Worm (Caenorhabditis elegans): ENCODE results near the gene F32D8.7.

- no peak for TF ChIP-seq unc-62 (GFP tag; optimal IDR thresholded peaks at IDR 0.05)
- no peak for TF ChIP-seq pha-4 (tag; optimal IDR thresholded peaks at IDR 0.05)
- no peak for TF ChIP-seq nhr-237 (tag; optimal IDR thresholded peaks at IDR 0.05)
- TF ChIP-seq hlh-1 (tag; optimal IDR thresholded peaks at IDR 0.05) = no peak
- no peak for TF ChIP-seq ztf-11 (tag; optimal IDR thresholded peaks at IDR 0.05)
- no peak for TF ChIP-seq unc-39 (tag; optimal IDR thresholded peaks at IDR 0.05)
Measured at ce11 chrV:10889774-10890173, 8.5 kb upstream of the F32D8.7 start.
